Worm (Caenorhabditis elegans): ENCODE measurements around the gene ZK856.16.
A peak's percentile ranks its signal among the peaks of the same experiment; 100 is the strongest.

DNA sequence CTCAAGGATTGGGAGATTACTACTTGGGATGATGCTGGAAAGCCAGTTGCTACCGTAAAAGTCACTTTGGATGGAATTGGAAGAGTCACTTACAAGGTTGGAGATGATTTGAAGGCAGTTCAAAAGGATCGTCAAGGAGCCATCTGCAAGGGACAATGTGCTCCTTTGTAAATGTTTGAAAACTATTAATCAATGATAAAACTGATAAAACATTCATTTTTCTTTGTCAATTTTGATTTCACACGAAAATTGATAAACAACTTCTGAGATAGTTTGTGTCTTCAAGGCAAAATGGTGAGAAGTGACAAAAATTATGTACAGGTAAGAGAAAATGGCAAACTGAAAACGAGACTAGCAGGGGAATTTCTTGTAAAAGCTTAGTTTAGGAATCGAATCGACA lies 3.0 kb downstream of the ZK856.16 start:
- TF ChIP-seq R02D3.7 (tag; optimal IDR thresholded peaks at IDR 0.05): no peak
- no peak for TF ChIP-seq elt-3 (tag; optimal IDR thresholded peaks at IDR 0.05)
- no peak for TF ChIP-seq nhr-11 (tag; optimal IDR thresholded peaks at IDR 0.05)
- TF ChIP-seq nhr-25 (tag; optimal IDR thresholded peaks at IDR 0.05): no peak
- no peak for TF ChIP-seq nhr-76 (tag; optimal IDR thresholded peaks at IDR 0.05)
- no peak for TF ChIP-seq fos-1 (tag; optimal IDR thresholded peaks at IDR 0.05)
- TF ChIP-seq ama-1 (optimal IDR thresholded peaks at IDR 0.05): peak; percentile 18
- no peak for TF ChIP-seq ztf-11 (tag; optimal IDR thresholded peaks at IDR 0.05)
- no peak for TF ChIP-seq zag-1 (tag; optimal IDR thresholded peaks at IDR 0.05)
- no peak for TF ChIP-seq unc-62 (GFP tag; optimal IDR thresholded peaks at IDR 0.05)
- TF ChIP-seq skn-1 (tag; optimal IDR thresholded peaks at IDR 0.05): no peak
- no peak for TF ChIP-seq snpc-4 (tag; optimal IDR thresholded peaks at IDR 0.05)
- TF ChIP-seq nhr-12 (tag; optimal IDR thresholded peaks at IDR 0.05): no peak
- TF ChIP-seq lin-15B (tag; optimal IDR thresholded peaks at IDR 0.05): no peak
